Fruit fly (Drosophila melanogaster): Measurements from ENCODE around the gene Unc-76.
A peak's percentile ranks its signal among the peaks of the same experiment; 100 is the strongest.

Gene Unc-76

DNA sequence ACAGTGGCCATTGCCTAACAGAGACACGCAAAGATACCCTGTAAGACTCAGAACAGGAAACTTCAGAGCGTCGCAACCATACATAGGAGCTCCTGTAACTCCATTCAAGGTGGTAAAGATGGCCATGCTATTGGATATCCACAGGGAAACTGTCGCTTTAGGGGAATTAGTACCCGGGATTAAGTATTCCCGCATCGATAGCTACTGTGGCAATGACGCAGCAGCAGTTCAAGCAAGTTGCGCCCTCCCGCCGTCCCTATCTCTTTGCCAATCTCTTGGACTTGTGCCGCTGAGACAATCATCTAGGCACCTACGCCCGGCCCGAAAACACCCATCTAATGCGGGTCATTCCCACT is 9.7 kb upstream of the Unc-76 start (continued):
- TF ChIP-seq schlank (tag; optimal IDR thresholded peaks at IDR 0.05), result peak; percentile 23
- TF ChIP-seq CG4282 (GFP tag; optimal IDR thresholded peaks at IDR 0.05), result no peak
- peak; percentile 71 for TF ChIP-seq HLH3B (GFP tag; IDR thresholded peaks at IDR 0.05)
- TF ChIP-seq wdn (GFP tag; IDR thresholded peaks at IDR 0.05), result peak; percentile 65
- TF ChIP-seq pb (GFP tag; optimal IDR thresholded peaks at IDR 0.05), result peak; percentile 60
- peak; percentile 5 for TF ChIP-seq CG17912 (GFP tag; optimal IDR thresholded peaks at IDR 0.05)
- TF ChIP-seq otp (GFP tag; IDR thresholded peaks at IDR 0.05), result 0 out of 3 replicates have a peak, but pooled peaks have one; percentile 52
- peak; percentile 48 for TF ChIP-seq CG2712 (tag; optimal IDR thresholded peaks at IDR 0.05)
- peak; percentile 34; the same call in 1 of the 3 replicates for TF ChIP-seq CG2199 (GFP tag; IDR thresholded peaks at IDR 0.05)
- TF ChIP-seq CG2678 (tag; optimal IDR thresholded peaks at IDR 0.05), result peak; percentile 78
- TF ChIP-seq dmrt99B (tag; optimal IDR thresholded peaks at IDR 0.05), result peak; percentile 69
- TF ChIP-seq slbo (GFP tag; IDR thresholded peaks at IDR 0.05), result peak; percentile 76
- peak; percentile 39; the same call in 1 of the 2 replicates for TF ChIP-seq CG6272 (GFP tag; IDR thresholded peaks at IDR 0.05)
- no peak for TF ChIP-seq Dp (GFP tag; optimal IDR thresholded peaks at IDR 0.05)
- peak; percentile 52 for TF ChIP-seq tx (GFP tag; optimal IDR thresholded peaks at IDR 0.05)
- TF ChIP-seq Hsf (GFP tag; optimal IDR thresholded peaks at IDR 0.05), result peak; percentile 39
- peak; percentile 98 for TF ChIP-seq kay (GFP tag; optimal IDR thresholded peaks at IDR 0.05)
- TF ChIP-seq ftz-f1 (GFP tag; optimal IDR thresholded peaks at IDR 0.05), result no peak
- peak; percentile 43 for TF ChIP-seq Usf (GFP tag; optimal IDR thresholded peaks at IDR 0.05)
- peak; percentile 64 for TF ChIP-seq CG9817 (tag; optimal IDR thresholded peaks at IDR 0.05)
- no peak for TF ChIP-seq psq (GFP tag; optimal IDR thresholded peaks at IDR 0.05)
- no peak for TF ChIP-seq hkb (optimal IDR thresholded peaks at IDR 0.05)
- peak; percentile 72 for TF ChIP-seq hkb (GFP tag; IDR thresholded peaks at IDR 0.05)

DNA sequence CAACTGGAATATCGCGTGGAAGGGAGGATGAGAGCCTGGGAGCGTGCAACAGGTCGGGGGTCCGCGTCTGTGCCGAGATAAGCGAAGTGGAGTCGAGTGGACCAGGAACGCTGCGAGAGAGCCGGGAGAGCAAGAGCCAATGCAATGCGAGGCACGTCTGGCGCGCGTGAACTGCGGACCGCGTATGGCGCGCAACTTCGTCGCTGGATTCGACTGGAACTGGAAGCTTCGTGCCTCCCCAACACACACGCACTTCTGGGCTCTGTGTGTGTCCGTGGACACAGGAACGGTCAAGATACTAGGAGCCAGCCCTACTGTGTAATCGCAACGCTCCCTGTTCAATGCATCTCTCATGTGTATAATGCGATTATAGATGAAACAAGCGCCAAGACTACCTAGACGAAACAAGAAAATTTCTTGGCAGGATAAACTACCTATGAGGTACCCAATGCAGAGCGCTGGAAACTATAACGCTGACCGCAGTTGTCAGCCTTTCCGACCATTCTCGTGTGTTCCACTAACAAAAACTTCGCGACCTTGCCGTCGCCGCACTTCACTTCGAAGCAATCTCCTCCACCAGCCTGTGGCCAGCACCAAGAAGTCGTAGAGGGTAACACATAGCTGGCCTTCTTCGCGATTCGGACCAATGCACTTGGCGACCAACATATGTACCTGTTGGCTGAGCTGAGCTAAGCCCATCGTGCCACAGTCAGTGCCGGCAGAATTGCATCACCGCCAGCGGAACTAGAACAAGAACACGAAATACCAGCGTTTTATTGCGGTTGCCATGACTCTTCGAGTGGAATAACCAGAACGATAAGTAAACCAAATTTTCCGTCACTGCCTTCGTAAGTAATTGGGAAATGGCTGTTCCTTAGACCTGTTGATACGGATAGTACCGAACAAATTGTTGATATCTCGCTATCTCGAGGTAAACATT is 8.3 kb upstream of the Unc-76 start, which contains the start of gene Rtca:
Rtca (plus strand) TSS at position 536 of the 940 bp plus-strand sequence.
- TF ChIP-seq chm (GFP tag; IDR thresholded peaks at IDR 0.05) (no peak), Lim3 (GFP tag; IDR thresholded peaks at IDR 0.05) (no peak), bab2 (GFP tag; optimal IDR thresholded peaks at IDR 0.05) (peak; percentile 60), CG10543 (GFP tag; optimal IDR thresholded peaks at IDR 0.05) (peak; percentile 58), CG8290 (GFP tag; optimal IDR thresholded peaks at IDR 0.05) (peak; percentile 14), CG8290 (tag; optimal IDR thresholded peaks at IDR 0.05) (peak in 1 of 2 experiments; percentile 62), Spps (tag; optimal IDR thresholded peaks at IDR 0.05) (no peak), otp (GFP tag; IDR thresholded peaks at IDR 0.05) (peak; percentile 51; the same call in 1 of the 3 replicates), CG2129 (GFP tag; IDR thresholded peaks at IDR 0.05; ENCODE audit: partially characterized antibody) (no peak), BEAF-32 (GFP tag; optimal IDR thresholded peaks at IDR 0.05) (no peak), Bdp1 (GFP tag; optimal IDR thresholded peaks at IDR 0.05) (peak; percentile 23), CG34224 (GFP tag; IDR thresholded peaks at IDR 0.05; ENCODE audit: partially characterized antibody) (0 out of 3 replicates have a peak, but pooled peaks have one; percentile 16), fu2 (GFP tag; optimal IDR thresholded peaks at IDR 0.05) (peak; percentile 35), wor (GFP tag; IDR thresholded peaks at IDR 0.05) (peak; percentile 37; the same call in 1 of the 2 replicates), Poxn (GFP tag; IDR thresholded peaks at IDR 0.05) (0 out of 2 replicates have a peak, but pooled peaks have one; percentile 15), CoRest (tag; optimal IDR thresholded peaks at IDR 0.05) (peak; percentile 70), Gsc (GFP tag; IDR thresholded peaks at IDR 0.05) (no peak), pzg (GFP tag; optimal IDR thresholded peaks at IDR 0.05) (peak; percentile 0), CG10431 (GFP tag; optimal IDR thresholded peaks at IDR 0.05) (no peak), wdn (GFP tag; IDR thresholded peaks at IDR 0.05) (peak; percentile 56), CG5953 (GFP tag; IDR thresholded peaks at IDR 0.05) (peak; percentile 45; the same call in 1 of the 2 replicates), slbo (GFP tag; IDR thresholded peaks at IDR 0.05) (peak; percentile 77), unc-4 (GFP tag; IDR thresholded peaks at IDR 0.05; ENCODE audit: partially characterized antibody) (no peak), CG10462 (GFP tag; optimal IDR thresholded peaks at IDR 0.05) (no peak), gsb (GFP tag; IDR thresholded peaks at IDR 0.05) (peak; percentile 57), Oaz (GFP tag; IDR thresholded peaks at IDR 0.05) (no peak), esg (GFP tag; conservative IDR thresholded peaks at IDR 0.05) (peak; percentile 72), CG9876 (GFP tag; optimal IDR thresholded peaks at IDR 0.05) (peak; percentile 25), Nf-YA (GFP tag; IDR thresholded peaks at IDR 0.05) (0 out of 2 replicates have a peak, but pooled peaks have one; percentile 8)
